Worm (Caenorhabditis elegans) whole organism, early embryonic: ENCODE results near the gene sru-9.

ENCODE experiments used
- B0310.2 ChIP-seq: sonication (generic microtip); optimal IDR thresholded peaks from 2 replicates; lab custom pipeline; 2016; ENCODE audit warnings: mild to moderate bottlenecking, missing genetic modification characterization, missing compliant biosample characterization
- F13C5.2 ChIP-seq: sonication (generic microtip); optimal IDR thresholded peaks from 2 replicates; lab custom pipeline; 2017; ENCODE audit warnings: mild to moderate bottlenecking, missing genetic modification characterization, inconsistent platforms, missing compliant biosample characterization
- aly-1 ChIP-seq: sonication (generic microtip); optimal IDR thresholded peaks from 2 replicates; lab custom pipeline; 2016; ENCODE audit warnings: missing genetic modification characterization, missing compliant biosample characterization
- ama-1 ChIP-seq: fragments of 150-350 bp; optimal IDR thresholded peaks from 2 replicates; lab custom pipeline; 2014
- ceh-13 ChIP-seq: fragments of 200-800 bp; sonication (Bioruptor generic); optimal IDR thresholded peaks from 2 replicates; lab custom pipeline; 2018; ENCODE audit warnings: mild to moderate bottlenecking, missing genetic modification characterization, missing compliant biosample characterization
- ceh-36 ChIP-seq: sonication (generic microtip); optimal IDR thresholded peaks from 2 replicates; lab custom pipeline; 2016; ENCODE audit warnings: missing genetic modification characterization, inconsistent platforms, missing compliant biosample characterization
- ets-7 ChIP-seq: sonication (generic microtip); optimal IDR thresholded peaks from 2 replicates; lab custom pipeline; 2016; ENCODE audit warnings: missing genotype, missing genetic modification characterization, missing compliant biosample characterization
- flt-1 ChIP-seq: fragments of 200-800 bp; sonication (Bioruptor generic); IDR thresholded peaks from 2 replicates; pipeline ENCODE4 v1.3.6; 2022; ENCODE audit warnings: missing genetic modification characterization, missing compliant biosample characterization
- hmbx-1 ChIP-seq: sonication (generic microtip); optimal IDR thresholded peaks from 2 replicates; lab custom pipeline; 2016; ENCODE audit warnings: mild to moderate bottlenecking, missing genetic modification characterization, missing compliant biosample characterization
- hmg-4 ChIP-seq: fragments of 200-800 bp; sonication (Bioruptor generic); optimal IDR thresholded peaks from 2 replicates; lab custom pipeline; 2018; ENCODE audit warnings: mild to moderate bottlenecking, missing genetic modification characterization, missing compliant biosample characterization
- hnd-1 ChIP-seq: sonication (generic microtip); optimal IDR thresholded peaks from 2 replicates; lab custom pipeline; 2016; ENCODE audit warnings: missing genetic modification characterization, missing compliant biosample characterization
- pes-1 ChIP-seq: fragments of 200-800 bp; sonication (Bioruptor generic); IDR thresholded peaks from 2 replicates; pipeline ENCODE4 v1.3.6; 2022; ENCODE audit warnings: missing genetic modification reagents, missing genetic modification characterization, missing compliant biosample characterization
- scrt-1 ChIP-seq: fragments of 200-800 bp; sonication (Bioruptor generic); IDR thresholded peaks from 2 replicates; pipeline ENCODE4 v1.3.6; 2022; ENCODE audit warnings: missing genetic modification characterization, missing compliant biosample characterization
- sea-1 ChIP-seq: fragments of 200-800 bp; sonication (Bioruptor generic); conservative IDR thresholded peaks from 2 replicates; pipeline ENCODE4 v1.3.6; 2022; ENCODE audit warnings: missing genetic modification characterization, missing compliant biosample characterization
- tbx-11 ChIP-seq: fragments of 200-800 bp; sonication (Bioruptor generic); IDR thresholded peaks from 2 replicates; pipeline ENCODE4 v1.3.6; 2022; ENCODE audit warnings: missing genetic modification characterization, missing compliant biosample characterization
- tbx-37 ChIP-seq: fragments of 200-800 bp; sonication (Bioruptor generic); conservative IDR thresholded peaks from 2 replicates; pipeline ENCODE4 v1.3.6; 2022; ENCODE audit warnings: missing genetic modification reagents, missing genetic modification characterization, missing compliant biosample characterization
- tra-4 ChIP-seq: sonication (generic microtip); optimal IDR thresholded peaks from 2 replicates; lab custom pipeline; 2017; ENCODE audit warnings: missing genetic modification characterization, missing compliant biosample characterization

sru-9 gene

ce11 chrIV:13601973-13602669 lies 13.3 kb downstream of the sru-9 start, which contains the start of gene Y45F10B.59:
TSS of gene Y45F10B.59 (plus strand) at chrIV:13602619.
- TF ChIP-seq aly-1 (tag; lab: Kevin White, UChicago), result no peak
- no peak for TF ChIP-seq ama-1
- no peak for TF ChIP-seq hmg-4
- TF ChIP-seq pes-1 (GFP tag; lab: Robert Waterston, UW), result no peak
- no peak for TF ChIP-seq ceh-13 (GFP tag; lab: Kevin White, UChicago)

- TF ChIP-seq pes-1 (GFP tag; lab: Robert Waterston, UW) (no peak), tra-4 (no peak), hnd-1 (tag; lab: Kevin White, UChicago) (no peak), ama-1 (no peak), B0310.2 (tag; lab: Kevin White, UChicago) (no peak), scrt-1 (GFP tag; lab: Robert Waterston, UW) (no peak), ets-7 (tag; lab: Kevin White, UChicago) (no peak), aly-1 (tag; lab: Kevin White, UChicago) (no peak), hmg-4 (no peak), sea-1 (GFP tag; lab: Robert Waterston, UW) (no peak), tbx-11 (GFP tag; lab: Robert Waterston, UW) (no peak), F13C5.2 (no peak), ceh-36 (no peak), flt-1 (no peak), tbx-37 (GFP tag; lab: Robert Waterston, UW) (no peak)
These were observed 21.0 kb downstream of the sru-9 start, which contains the start of gene C08F11.13 for ce11 chrIV:13609755-13610154. TSS of gene C08F11.13 (minus strand) at chrIV:13609892.

ce11 chrIV:13619203-13619602 lies 30.4 kb downstream of the sru-9 start, which contains the start of gene C08F11.3:
TSS of gene C08F11.3 (plus strand) at chrIV:13619503.
- TF ChIP-seq ama-1, result no peak

- TF ChIP-seq hnd-1 (tag; lab: Kevin White, UChicago), result no peak
- no peak for TF ChIP-seq ceh-13 (GFP tag; lab: Kevin White, UChicago)
- TF ChIP-seq ceh-36, result no peak
- TF ChIP-seq tbx-37 (GFP tag; lab: Robert Waterston, UW), result no peak
- no peak for TF ChIP-seq ets-7 (tag; lab: Kevin White, UChicago)
- TF ChIP-seq hmg-4, result no peak
- TF ChIP-seq pes-1 (GFP tag; lab: Robert Waterston, UW), result no peak
- no peak for TF ChIP-seq B0310.2 (tag; lab: Kevin White, UChicago)
- no peak for TF ChIP-seq tra-4
- no peak for TF ChIP-seq F13C5.2
- no peak for TF ChIP-seq tbx-11 (GFP tag; lab: Robert Waterston, UW)
- no peak for TF ChIP-seq ama-1
These were observed 34.7 kb downstream of the sru-9 start, which contains the start of gene C08F11.1 for ce11 chrIV:13623533-13623932. TSS of gene C08F11.1 (plus strand) at chrIV:13623833.

ce11 chrIV:13626469-13626868 lies 37.7 kb downstream of the sru-9 start, which contains the start of gene sru-21:
TSS of gene sru-21 (plus strand) at chrIV:13626769.
- no peak for TF ChIP-seq hmbx-1 (tag; lab: Kevin White, UChicago)
- no peak for TF ChIP-seq tbx-11 (GFP tag; lab: Robert Waterston, UW)

- TF ChIP-seq pes-1 (GFP tag; lab: Robert Waterston, UW), result no peak
- TF ChIP-seq F13C5.2, result no peak
- TF ChIP-seq aly-1 (tag; lab: Kevin White, UChicago), result no peak
- no peak for TF ChIP-seq flt-1
- TF ChIP-seq ets-7 (tag; lab: Kevin White, UChicago), result no peak
- no peak for TF ChIP-seq hmbx-1 (tag; lab: Kevin White, UChicago)
- no peak for TF ChIP-seq tbx-37 (GFP tag; lab: Robert Waterston, UW)
- TF ChIP-seq hnd-1 (tag; lab: Kevin White, UChicago), result no peak
- TF ChIP-seq ceh-13 (GFP tag; lab: Kevin White, UChicago), result no peak
These were observed 43.8 kb downstream of the sru-9 start for ce11 chrIV:13632613-13633012.

ce11 chrIV:13633165-13633564 lies 44.4 kb downstream of the sru-9 start, which contains the start of gene fbxa-98:
TSS of gene fbxa-98 (plus strand) at chrIV:13633407.
- TF ChIP-seq ceh-36 (no peak), F13C5.2 (no peak), aly-1 (tag; lab: Kevin White, UChicago) (no peak), B0310.2 (tag; lab: Kevin White, UChicago) (no peak), hnd-1 (tag; lab: Kevin White, UChicago) (no peak), hmbx-1 (tag; lab: Kevin White, UChicago) (no peak), flt-1 (no peak), sea-1 (GFP tag; lab: Robert Waterston, UW) (no peak), scrt-1 (GFP tag; lab: Robert Waterston, UW) (no peak), ama-1 (no peak), tbx-37 (GFP tag; lab: Robert Waterston, UW) (no peak), ceh-13 (GFP tag; lab: Kevin White, UChicago) (no peak), hmg-4 (no peak), pes-1 (GFP tag; lab: Robert Waterston, UW) (no peak), tbx-11 (GFP tag; lab: Robert Waterston, UW) (no peak), ets-7 (tag; lab: Kevin White, UChicago) (no peak), tra-4 (no peak)

- no peak for TF ChIP-seq ceh-13 (GFP tag; lab: Kevin White, UChicago)
- TF ChIP-seq ets-7 (tag; lab: Kevin White, UChicago), result no peak
- TF ChIP-seq ceh-36, result no peak
- no peak for TF ChIP-seq hmbx-1 (tag; lab: Kevin White, UChicago)
- TF ChIP-seq tbx-37 (GFP tag; lab: Robert Waterston, UW), result no peak
- TF ChIP-seq tbx-11 (GFP tag; lab: Robert Waterston, UW), result no peak
- TF ChIP-seq aly-1 (tag; lab: Kevin White, UChicago), result no peak
- TF ChIP-seq scrt-1 (GFP tag; lab: Robert Waterston, UW), result no peak
- no peak for TF ChIP-seq F13C5.2
- no peak for TF ChIP-seq tra-4
- no peak for TF ChIP-seq B0310.2 (tag; lab: Kevin White, UChicago)
- no peak for TF ChIP-seq ama-1
- TF ChIP-seq sea-1 (GFP tag; lab: Robert Waterston, UW), result no peak
These were observed 48.2 kb downstream of the sru-9 start, which contains the start of gene C08F11.7 for ce11 chrIV:13636975-13637374. TSS of gene C08F11.7 (plus strand) at chrIV:13637275.
